Fruit fly (Drosophila melanogaster): ENCODE results near the gene emei.
A peak's percentile ranks its signal among the peaks of the same experiment; 100 is the strongest.

emei gene

dm6 chr3L:11089805-11090440 lies 19.6 kb upstream of the emei start (continued):
- TF ChIP-seq CG3407 (GFP tag; optimal IDR thresholded peaks at IDR 0.05) (peak; percentile 81), CG4730 (GFP tag; IDR thresholded peaks at IDR 0.05) (peak; percentile 49), tx (GFP tag; optimal IDR thresholded peaks at IDR 0.05) (peak; percentile 80), Dad (GFP tag; optimal IDR thresholded peaks at IDR 0.05) (peak; percentile 63), gsb-n (tag; optimal IDR thresholded peaks at IDR 0.05) (peak; percentile 85), Xrp1 (GFP tag; IDR thresholded peaks at IDR 0.05) (peak; percentile 87), Ets65A (GFP tag) (peak; percentile 96), sug (tag; optimal IDR thresholded peaks at IDR 0.05) (peak; percentile 78), otp (GFP tag; IDR thresholded peaks at IDR 0.05) (peak; percentile 91), Dek (tag; optimal IDR thresholded peaks at IDR 0.05) (peak; percentile 76), CHES-1-like (GFP tag; optimal IDR thresholded peaks at IDR 0.05) (peak; percentile 75), peb (GFP tag; IDR thresholded peaks at IDR 0.05) (peak; percentile 39; the same call in 1 of the 2 replicates), CG7786 (GFP tag; optimal IDR thresholded peaks at IDR 0.05) (peak; percentile 63), Dip3 (GFP tag; optimal IDR thresholded peaks at IDR 0.05) (peak; percentile 35), kni (GFP tag; optimal IDR thresholded peaks at IDR 0.05) (peak; percentile 93), Dfd (GFP tag; optimal IDR thresholded peaks at IDR 0.05) (no peak), bbx (GFP tag; IDR thresholded peaks at IDR 0.05; ENCODE audit: partially characterized antibody) (no peak), gem (tag; optimal IDR thresholded peaks at IDR 0.05) (peak; percentile 96), Nf-YA (GFP tag; IDR thresholded peaks at IDR 0.05) (peak; percentile 82), Med (GFP tag) (peak; percentile 86), zf30C (GFP tag; optimal IDR thresholded peaks at IDR 0.05) (no peak), dpn (GFP tag; optimal IDR thresholded peaks at IDR 0.05) (peak; percentile 73 to 88), maf-S (GFP tag; optimal IDR thresholded peaks at IDR 0.05) (peak; percentile 41), CG32767 (GFP tag; IDR thresholded peaks at IDR 0.05) (peak; percentile 74), jumu (GFP tag; optimal IDR thresholded peaks at IDR 0.05) (peak; percentile 68), CG5953 (GFP tag; IDR thresholded peaks at IDR 0.05) (peak; percentile 89), CG12155 (GFP tag; optimal IDR thresholded peaks at IDR 0.05) (peak; percentile 84), CG10267 (tag; optimal IDR thresholded peaks at IDR 0.05) (peak; percentile 88), Deaf1 (tag; optimal IDR thresholded peaks at IDR 0.05) (peak; percentile 77), Mrtf (GFP tag; IDR thresholded peaks at IDR 0.05) (peak; percentile 53; the same call in 1 of the 3 replicates), al (GFP tag; IDR thresholded peaks at IDR 0.05) (peak; percentile 47; the same call in 1 of the 2 replicates), CG12659 (GFP tag; optimal IDR thresholded peaks at IDR 0.05) (peak; percentile 96), CG4617 (GFP tag; optimal IDR thresholded peaks at IDR 0.05; ENCODE audit: borderline replicate concordance) (peak; percentile 64), slbo (GFP tag; IDR thresholded peaks at IDR 0.05) (peak; percentile 44; the same call in 1 of the 2 replicates), CG13296 (GFP tag; optimal IDR thresholded peaks at IDR 0.05) (peak; percentile 90), Side (GFP tag; optimal IDR thresholded peaks at IDR 0.05) (peak; percentile 77), ara (GFP tag; IDR thresholded peaks at IDR 0.05) (peak; percentile 87), Trl (optimal IDR thresholded peaks at IDR 0.05) (no peak), Trl (GFP tag; optimal IDR thresholded peaks at IDR 0.05) (peak; percentile 81), CG31388 (GFP tag; optimal IDR thresholded peaks at IDR 0.05) (peak; percentile 81), CG2678 (tag; optimal IDR thresholded peaks at IDR 0.05) (peak; percentile 95), CG34422 (GFP tag; IDR thresholded peaks at IDR 0.05) (peak; percentile 74), BtbVII (GFP tag; optimal IDR thresholded peaks at IDR 0.05) (peak; percentile 78), vvl (GFP tag; IDR thresholded peaks at IDR 0.05) (peak; percentile 79), inv (GFP tag; IDR thresholded peaks at IDR 0.05; ENCODE audit: partially characterized antibody) (no peak; the same call in 1 of the 2 replicates), stwl (tag; optimal IDR thresholded peaks at IDR 0.05) (peak; percentile 18), sd (tag; optimal IDR thresholded peaks at IDR 0.05) (peak; percentile 73), tin (GFP tag; optimal IDR thresholded peaks at IDR 0.05) (peak; percentile 87), CG31441 (GFP tag; IDR thresholded peaks at IDR 0.05) (peak; percentile 97), chm (GFP tag; IDR thresholded peaks at IDR 0.05) (peak; percentile 94; the same call in 1 of the 2 replicates), CG17385 (GFP tag; optimal IDR thresholded peaks at IDR 0.05) (peak; percentile 91)
